Worm (Caenorhabditis elegans) whole organism, young adult: ENCODE results near the gene C31C9.9.

Source experiments
- D2030.7 ChIP-seq: fragments of 200-800 bp; sonication (Bioruptor generic); IDR thresholded peaks from 2 replicates; pipeline ENCODE4 v1.3.6; 2022; ENCODE audit warnings: missing genetic modification reagents, missing genetic modification characterization, missing compliant biosample characterization
- F33H1.4 ChIP-seq: fragments of 200-800 bp; sonication (Bioruptor generic); IDR thresholded peaks from 2 replicates; pipeline ENCODE4 v1.3.6; 2022; ENCODE audit warnings: missing genetic modification reagents, missing genetic modification characterization, missing compliant biosample characterization
- Y56A3A.18 ChIP-seq: fragments of 200-800 bp; sonication (Bioruptor generic); IDR thresholded peaks from 2 replicates; pipeline ENCODE4 v1.3.6; 2022; ENCODE audit warnings: missing genetic modification reagents, missing genetic modification characterization, missing compliant biosample characterization
- ama-1 ChIP-seq, 3 experiments: fragments of 150-350 bp in 1 of 3; sonication (generic microtip) in 2 of 3; optimal IDR thresholded peaks; 2 replicates each; lab custom pipeline; 2014 to 2018; ENCODE audit warnings: missing biosample characterization in 2 of 3, missing genetic modification characterization in 2 of 3, missing genetic modification reagents in 2 of 3
- attf-5 ChIP-seq: fragments of 200-800 bp; sonication (Bioruptor generic); optimal IDR thresholded peaks from 2 replicates; lab custom pipeline; 2018; ENCODE audit warnings: mild to moderate bottlenecking, missing genetic modification characterization, missing compliant biosample characterization
- attf-6 ChIP-seq: fragments of 200-800 bp; sonication (Bioruptor generic); IDR thresholded peaks from 2 replicates; pipeline ENCODE4 v1.3.6; 2022; ENCODE audit warnings: missing genetic modification reagents, missing genetic modification characterization, missing compliant biosample characterization
- ceh-27 ChIP-seq: fragments of 200-800 bp; sonication (Bioruptor generic); optimal IDR thresholded peaks from 2 replicates; lab custom pipeline; 2018; ENCODE audit warnings: mild to moderate bottlenecking, missing genetic modification characterization, moderate library complexity, missing compliant biosample characterization
- ceh-91 ChIP-seq: fragments of 200-800 bp; sonication (Bioruptor generic); IDR thresholded peaks from 2 replicates; pipeline ENCODE4 v1.3.6; 2022; ENCODE audit warnings: missing genetic modification reagents, missing genetic modification characterization, missing compliant biosample characterization
- die-1 ChIP-seq: sonication (generic microtip); optimal IDR thresholded peaks from 2 replicates; lab custom pipeline; 2016; ENCODE audit warnings: missing genotype, mild to moderate bottlenecking, missing genetic modification characterization, missing compliant biosample characterization
- efl-1 ChIP-seq: fragments of 150-350 bp; optimal IDR thresholded peaks from 2 replicates; lab custom pipeline; 2014; ENCODE audit warnings: missing biosample characterization, missing genetic modification reagents, missing genetic modification characterization
- egl-18 ChIP-seq: fragments of 200-800 bp; sonication (Bioruptor generic); IDR thresholded peaks from 2 replicates; pipeline ENCODE4 v1.3.6; 2022; ENCODE audit warnings: missing genetic modification reagents, missing genetic modification characterization, missing compliant biosample characterization
- ets-4 ChIP-seq: fragments of 200-800 bp; sonication (Bioruptor generic); optimal IDR thresholded peaks from 2 replicates; lab custom pipeline; 2018; ENCODE audit warnings: mild to moderate bottlenecking, missing genetic modification characterization, missing compliant biosample characterization
- him-1 ChIP-seq: sonication (generic microtip); optimal IDR thresholded peaks from 2 replicates; lab custom pipeline; 2016; ENCODE audit warnings: missing genotype, missing genetic modification reagents, missing genetic modification characterization, missing compliant biosample characterization
- let-607 ChIP-seq, 2 experiments: fragments of 200-800 bp in 1 of 2; sonication (Bioruptor generic) in 1 of 2; sonication (generic microtip) in 1 of 2; optimal IDR thresholded peaks; 2 replicates each; lab custom pipeline; 2016 to 2018; ENCODE audit warnings: mild to moderate bottlenecking in 2 of 2, missing compliant biosample characterization in 2 of 2, missing genetic modification characterization in 2 of 2, moderate library complexity in 2 of 2, missing genotype in 1 of 2
- lsl-1 ChIP-seq: fragments of 200-800 bp; sonication (Bioruptor generic); optimal IDR thresholded peaks from 2 replicates; lab custom pipeline; 2018; ENCODE audit warnings: mild to moderate bottlenecking, missing genetic modification characterization, moderate library complexity, missing compliant biosample characterization
- madf-6 ChIP-seq: fragments of 200-800 bp; sonication (Bioruptor generic); IDR thresholded peaks from 2 replicates; pipeline ENCODE4 v1.3.6; 2022; ENCODE audit warnings: missing genetic modification reagents, missing genetic modification characterization, missing compliant biosample characterization
- madf-8 ChIP-seq: fragments of 200-800 bp; sonication (Bioruptor generic); conservative IDR thresholded peaks from 2 replicates; pipeline ENCODE4 v1.3.6; 2022; ENCODE audit warnings: missing genetic modification reagents, missing genetic modification characterization, missing compliant biosample characterization
- mel-28 ChIP-seq: sonication (generic microtip); optimal IDR thresholded peaks from 2 replicates; lab custom pipeline; 2016; ENCODE audit warnings: borderline replicate concordance, mild to moderate bottlenecking, missing genetic modification characterization, missing compliant biosample characterization
- mxl-1 ChIP-seq: sonication (generic microtip); optimal IDR thresholded peaks from 2 replicates; lab custom pipeline; 2016; ENCODE audit warnings: missing genetic modification characterization, missing compliant biosample characterization
- nfya-2 ChIP-seq: fragments of 200-800 bp; sonication (Bioruptor generic); IDR thresholded peaks from 2 replicates; pipeline ENCODE4 v1.3.6; 2022; ENCODE audit warnings: missing genetic modification reagents, missing genetic modification characterization, missing compliant biosample characterization
- nhr-27 ChIP-seq: fragments of 200-800 bp; sonication (Bioruptor generic); optimal IDR thresholded peaks from 2 replicates; lab custom pipeline; 2018; ENCODE audit warnings: mild to moderate bottlenecking, missing genetic modification characterization, moderate library complexity, missing compliant biosample characterization
- snpc-1.3 ChIP-seq: sonication (generic microtip); optimal IDR thresholded peaks from 2 replicates; lab custom pipeline; 2017; ENCODE audit warnings: missing genetic modification characterization, mild to moderate bottlenecking, missing compliant biosample characterization, antibody characterized with exemption, moderate library complexity, missing genotype, missing genetic modification reagents; ENCODE audit not compliant: insufficient read depth
- somi-1 ChIP-seq: fragments of 200-800 bp; sonication (Bioruptor generic); optimal IDR thresholded peaks from 2 replicates; lab custom pipeline; 2018; ENCODE audit warnings: mild to moderate bottlenecking, missing genetic modification characterization, missing compliant biosample characterization
- xnd-1 ChIP-seq: sonication (generic microtip); optimal IDR thresholded peaks from 2 replicates; lab custom pipeline; 2016; ENCODE audit warnings: missing genotype, missing genetic modification reagents, missing genetic modification characterization, missing compliant biosample characterization
- ztf-28 ChIP-seq: fragments of 200-800 bp; sonication (Bioruptor generic); IDR thresholded peaks from 2 replicates; pipeline ENCODE4 v1.3.6; 2022; ENCODE audit warnings: missing genetic modification reagents, missing genetic modification characterization, missing compliant biosample characterization
- ztf-6 ChIP-seq: fragments of 200-800 bp; sonication (Bioruptor generic); IDR thresholded peaks from 2 replicates; pipeline ENCODE4 v1.3.6; 2022; ENCODE audit warnings: missing genetic modification reagents, missing genetic modification characterization, missing compliant biosample characterization

Gene C31C9.9

DNA sequence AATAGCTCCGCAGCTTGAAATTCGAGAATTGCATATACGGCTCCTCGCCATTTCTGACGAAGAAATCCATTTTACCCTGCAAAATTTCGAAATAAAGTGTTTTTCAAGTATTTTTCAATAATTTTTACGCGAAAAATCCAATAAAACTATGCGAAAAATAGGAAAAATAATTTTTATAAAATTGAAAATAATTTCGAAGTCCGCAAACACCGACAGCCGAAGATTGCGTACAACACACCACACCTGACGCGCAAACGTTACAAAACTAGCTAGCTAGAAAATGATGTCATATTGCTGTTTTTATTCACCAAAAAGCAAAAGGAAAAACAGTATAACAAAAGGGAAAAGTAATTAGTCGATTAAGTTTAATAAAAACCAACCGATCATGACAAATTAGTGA, 39.9 kb downstream of the C31C9.9 start, which contains the start of gene rpoa-1 (continued):
- TF ChIP-seq let-607 (tag; optimal IDR thresholded peaks at IDR 0.05; lab: Kevin White, UChicago) (no peak), attf-6 (GFP tag; lab: Robert Waterston, UW) (no peak), nhr-27 (tag; lab: Kevin White, UChicago) (no peak), Y56A3A.18 (GFP tag; lab: Robert Waterston, UW) (no peak), ama-1 (optimal IDR thresholded peaks at IDR 0.05; lab: Kevin White, UChicago) (no peak), ama-1 (GFP tag; optimal IDR thresholded peaks at IDR 0.05; lab: Kevin White, UChicago) (no peak), mxl-1 (tag; lab: Kevin White, UChicago) (no peak)
- TF ChIP-seq, all 124 proteins: peak for 4

DNA sequence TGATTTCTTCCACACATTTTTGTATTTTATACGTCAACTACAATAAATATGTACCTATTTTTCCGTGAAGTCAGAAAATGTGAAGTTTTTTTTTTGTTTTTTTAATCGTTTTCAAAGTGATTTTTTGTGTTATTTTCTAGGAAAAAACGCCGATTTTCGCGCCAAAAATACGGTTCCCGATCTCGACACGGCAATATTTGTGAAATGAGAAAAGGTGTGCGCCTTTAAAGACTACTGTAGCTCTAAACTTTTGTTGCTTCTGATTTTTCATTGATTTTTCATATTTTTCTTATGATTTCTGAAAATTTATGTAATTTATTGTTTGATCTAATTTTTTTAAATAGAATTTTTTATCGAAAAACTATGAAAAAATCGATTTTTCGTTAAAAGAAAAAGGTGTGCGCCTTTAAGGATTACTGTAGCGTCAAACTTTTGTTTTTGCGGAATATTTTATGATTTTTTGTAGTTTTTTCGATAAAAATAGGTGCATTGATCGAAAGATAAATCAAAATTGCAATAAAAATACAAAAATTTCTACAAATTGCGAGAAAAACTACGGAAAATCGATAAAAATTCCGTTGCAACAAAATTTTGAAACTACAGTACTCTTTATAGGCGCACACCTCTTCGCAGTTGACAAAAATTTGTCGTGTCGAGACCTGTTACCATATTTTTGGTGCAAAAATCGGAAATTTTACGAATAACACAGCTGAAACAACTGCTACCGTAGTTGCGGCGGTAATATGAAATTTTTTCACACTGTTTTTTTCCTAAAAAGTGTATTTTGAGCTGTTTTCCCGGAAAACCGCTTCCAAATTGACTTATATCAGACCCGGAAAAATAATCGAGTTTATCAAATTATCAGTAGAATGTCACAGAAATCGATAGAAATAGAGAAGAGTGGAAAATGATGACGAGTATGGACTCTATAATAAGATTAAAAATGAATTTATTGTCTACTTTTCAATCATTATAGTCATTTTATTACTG, 40.8 kb downstream of the C31C9.9 start, which contains the start of gene kqt-3:
Gene kqt-3 (plus strand): TSS at position 940 of the 990 bp plus-strand sequence.
- TF ChIP-seq ztf-6 (no peak), mel-28 (tag; lab: Kevin White, UChicago) (no peak), madf-6 (GFP tag; lab: Robert Waterston, UW) (peak; percentile 69), ceh-27 (GFP tag; lab: Kevin White, UChicago) (no peak), xnd-1 (tag; lab: Kevin White, UChicago) (peak; percentile 69), snpc-1.3 (tag; lab: Kevin White, UChicago) (no peak), ets-4 (GFP tag; lab: Kevin White, UChicago) (no peak), D2030.7 (GFP tag; lab: Robert Waterston, UW) (peak; percentile 41), efl-1 (GFP tag; lab: Kevin White, UChicago) (peak; percentile 31), him-1 (no peak), ceh-91 (GFP tag; lab: Robert Waterston, UW) (peak; percentile 36; the same call in 1 of the 2 replicates), nfya-2 (GFP tag; lab: Robert Waterston, UW) (no peak), ztf-28 (GFP tag; lab: Robert Waterston, UW) (no peak), die-1 (tag; lab: Kevin White, UChicago) (no peak), F33H1.4 (peak; percentile 49), egl-18 (no peak), somi-1 (GFP tag; lab: Kevin White, UChicago) (no peak), attf-5 (GFP tag; lab: Kevin White, UChicago) (no peak), lsl-1 (GFP tag; lab: Kevin White, UChicago) (peak; percentile 87), madf-8 (GFP tag; lab: Robert Waterston, UW) (peak; percentile 57)
- TF ChIP-seq, all 124 proteins: peak for 8

DNA sequence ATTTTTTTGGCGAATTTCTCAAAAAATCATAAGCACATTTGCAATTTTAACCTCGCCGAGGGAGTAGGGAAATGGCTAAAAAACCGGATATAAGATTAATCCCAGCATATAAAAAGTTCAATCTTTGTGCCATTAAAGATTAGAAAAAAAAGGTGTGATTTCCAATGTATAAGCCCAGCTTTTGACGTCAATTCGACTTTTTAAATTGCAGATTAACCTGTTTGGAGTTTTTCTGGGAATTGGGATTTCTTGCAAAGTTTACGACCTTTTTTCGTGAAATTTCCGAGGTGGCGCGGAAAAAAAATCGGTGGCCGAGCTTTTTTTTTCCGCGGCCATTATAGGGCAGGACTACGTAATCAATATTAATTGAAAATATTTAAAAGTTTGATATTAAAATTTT, 42.9 kb downstream of the C31C9.9 start:
- TF ChIP-seq ztf-28 (GFP tag; lab: Robert Waterston, UW) = no peak
